Fruit fly (Drosophila melanogaster): Measurements from ENCODE around the gene CG4617.

The CG4617 gene

DNA sequence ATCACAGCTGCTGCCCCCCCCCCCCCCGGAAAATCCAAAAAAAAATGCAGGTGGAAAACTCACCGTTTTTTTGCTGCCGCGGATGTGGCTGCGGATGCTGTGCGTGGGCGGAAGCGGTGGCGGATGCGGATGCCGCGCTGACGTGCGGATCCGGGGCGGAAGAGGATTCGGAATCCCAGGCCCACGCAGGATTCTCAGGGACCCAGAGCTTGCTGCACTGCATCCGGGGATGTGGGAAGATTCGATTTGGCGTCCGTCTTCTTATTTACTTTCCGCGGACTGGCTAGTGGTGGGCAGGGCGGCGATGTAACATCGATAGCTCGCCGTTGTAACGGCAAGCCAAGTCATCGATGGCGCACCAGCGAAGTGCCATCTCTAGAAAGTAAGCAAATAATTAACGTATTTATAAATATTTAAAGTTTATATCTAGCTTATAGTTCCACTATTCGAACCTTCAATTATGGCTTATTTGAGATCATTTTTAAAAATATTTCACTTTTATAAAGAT is 2.2 kb downstream of the CG4617 start, which contains the start of gene CG4615 (continued):
- no peak for TF ChIP-seq CG15601 (tag; optimal IDR thresholded peaks at IDR 0.05)
- TF ChIP-seq TFAM (GFP tag; optimal IDR thresholded peaks at IDR 0.05) = no peak
- TF ChIP-seq kay (GFP tag; optimal IDR thresholded peaks at IDR 0.05) = no peak
- TF ChIP-seq CHES-1-like (GFP tag; optimal IDR thresholded peaks at IDR 0.05) = no peak
- no peak for TF ChIP-seq Hr51 (GFP tag; optimal IDR thresholded peaks at IDR 0.05)
- no peak for TF ChIP-seq Lhr (GFP tag; optimal IDR thresholded peaks at IDR 0.05)
- TF ChIP-seq Fer3 (tag; optimal IDR thresholded peaks at IDR 0.05) = peak; percentile 2
- TF ChIP-seq ash1 (GFP tag; optimal IDR thresholded peaks at IDR 0.05) = no peak
- TF ChIP-seq toy (GFP tag; IDR thresholded peaks at IDR 0.05) = no peak
- TF ChIP-seq CG16863 (GFP tag; optimal IDR thresholded peaks at IDR 0.05) = no peak
- TF ChIP-seq CG2129 (GFP tag; IDR thresholded peaks at IDR 0.05; ENCODE audit: partially characterized antibody) = peak; percentile 69
- TF ChIP-seq ttk (GFP tag; IDR thresholded peaks at IDR 0.05) = no peak
- no peak for TF ChIP-seq ham (GFP tag; IDR thresholded peaks at IDR 0.05)
- TF ChIP-seq CG11456 (GFP tag; IDR thresholded peaks at IDR 0.05) = peak; percentile 77
- no peak for TF ChIP-seq en (GFP tag; optimal IDR thresholded peaks at IDR 0.05)
- TF ChIP-seq HHEX (GFP tag; optimal IDR thresholded peaks at IDR 0.05) = no peak
- TF ChIP-seq pum (GFP tag; optimal IDR thresholded peaks at IDR 0.05) = no peak
- peak; percentile 54 for TF ChIP-seq CG15514 (GFP tag; optimal IDR thresholded peaks at IDR 0.05)
- TF ChIP-seq CG9797 (GFP tag; optimal IDR thresholded peaks at IDR 0.05) = peak; percentile 15
- TF ChIP-seq CG4404 (GFP tag; IDR thresholded peaks at IDR 0.05) = no peak
- no peak for TF ChIP-seq CG12942 (GFP tag; optimal IDR thresholded peaks at IDR 0.05)
- TF ChIP-seq CG9876 (GFP tag; optimal IDR thresholded peaks at IDR 0.05) = no peak
- no peak for TF ChIP-seq pb (GFP tag; optimal IDR thresholded peaks at IDR 0.05)
- no peak for TF ChIP-seq pfk (GFP tag; optimal IDR thresholded peaks at IDR 0.05)
- TF ChIP-seq Fer1 (GFP tag; optimal IDR thresholded peaks at IDR 0.05) = no peak
- TF ChIP-seq CG4707 (GFP tag; optimal IDR thresholded peaks at IDR 0.05) = no peak
- no peak for TF ChIP-seq ac (GFP tag; optimal IDR thresholded peaks at IDR 0.05)
- TF ChIP-seq tup (GFP tag; optimal IDR thresholded peaks at IDR 0.05) = no peak
- no peak for TF ChIP-seq danr (GFP tag; IDR thresholded peaks at IDR 0.05)
- TF ChIP-seq CG18764 (GFP tag; optimal IDR thresholded peaks at IDR 0.05) = no peak
- TF ChIP-seq CG17568 (GFP tag; optimal IDR thresholded peaks at IDR 0.05) = no peak
- TF ChIP-seq phol (tag; optimal IDR thresholded peaks at IDR 0.05) = no peak
- TF ChIP-seq CG10543 (GFP tag; optimal IDR thresholded peaks at IDR 0.05) = no peak
- TF ChIP-seq Hand (GFP tag; optimal IDR thresholded peaks at IDR 0.05) = no peak
- peak; percentile 14 for TF ChIP-seq HmgZ (tag; optimal IDR thresholded peaks at IDR 0.05)
- no peak for TF ChIP-seq seq (GFP tag; IDR thresholded peaks at IDR 0.05)
- TF ChIP-seq klu (GFP tag; IDR thresholded peaks at IDR 0.05) = 0 out of 2 replicates have a peak, but pooled peaks have one; percentile 2
- no peak for TF ChIP-seq lab (GFP tag; optimal IDR thresholded peaks at IDR 0.05)
- TF ChIP-seq vnd (GFP tag; IDR thresholded peaks at IDR 0.05; ENCODE audit: partially characterized antibody) = peak; percentile 77
- TF ChIP-seq salm (tag; optimal IDR thresholded peaks at IDR 0.05) = no peak
- no peak for TF ChIP-seq Abd-B (GFP tag; optimal IDR thresholded peaks at IDR 0.05)
- TF ChIP-seq Xrp1 (GFP tag; IDR thresholded peaks at IDR 0.05) = peak; percentile 43
- peak; percentile 87 for TF ChIP-seq BEAF-32 (GFP tag; optimal IDR thresholded peaks at IDR 0.05)
- no peak for TF ChIP-seq Dip2 (GFP tag; IDR thresholded peaks at IDR 0.05)
- no peak for TF ChIP-seq CG3281 (GFP tag; optimal IDR thresholded peaks at IDR 0.05)
- TF ChIP-seq Gsc (GFP tag; IDR thresholded peaks at IDR 0.05) = no peak
- no peak; the same call in 1 of the 2 replicates for TF ChIP-seq CG14014 (GFP tag; IDR thresholded peaks at IDR 0.05)
- TF ChIP-seq ERR (GFP tag; optimal IDR thresholded peaks at IDR 0.05) = no peak
- TF ChIP-seq gfzf (GFP tag; optimal IDR thresholded peaks at IDR 0.05) = peak; percentile 19
- no peak for TF ChIP-seq CG8089 (GFP tag; optimal IDR thresholded peaks at IDR 0.05)
- no peak for TF ChIP-seq CG7928 (GFP tag; optimal IDR thresholded peaks at IDR 0.05)

Data from whole organism, embryonic.